Fruit fly (Drosophila melanogaster) whole organism, embryonic: Measurements from ENCODE around the gene Top3alpha.

Experiments
- Atf3 ChIP-seq: fragments of 200-800 bp; sonication (Bioruptor generic); optimal IDR thresholded peaks from 3 replicates; lab custom pipeline; 2016; ENCODE audit warnings: missing biosample characterization, missing genetic modification characterization
- Blimp-1 ChIP-seq: fragments of 200-800 bp; sonication (Bioruptor generic); optimal IDR thresholded peaks from 3 replicates; lab custom pipeline; 2018; ENCODE audit warnings: missing biosample characterization, missing genetic modification characterization, mild to moderate bottlenecking, moderate library complexity, missing genetic modification reagents
- CG10431 ChIP-seq: fragments of 200-800 bp; sonication (Bioruptor generic); optimal IDR thresholded peaks from 3 replicates; lab custom pipeline; 2018; ENCODE audit warnings: missing biosample characterization, mild to moderate bottlenecking, missing genetic modification characterization
- CG11456 ChIP-seq: fragments of 200-800 bp; sonication (Bioruptor generic); IDR thresholded peaks from 3 replicates; pipeline ENCODE4 v1.3.6; 2022; ENCODE audit warnings: missing biosample characterization, missing genetic modification characterization
- CG11504 ChIP-seq: fragments of 200-800 bp; sonication (Bioruptor generic); optimal IDR thresholded peaks from 3 replicates; lab custom pipeline; 2019; ENCODE audit warnings: missing biosample characterization, mild to moderate bottlenecking, missing genetic modification characterization, moderate library complexity
- CG1602 ChIP-seq: fragments of 200-800 bp; sonication (Bioruptor generic); optimal IDR thresholded peaks from 3 replicates; lab custom pipeline; 2016; ENCODE audit warnings: missing biosample characterization, missing genetic modification characterization
- CG16815 ChIP-seq: fragments of 200-800 bp; sonication (Bioruptor generic); optimal IDR thresholded peaks from 3 replicates; lab custom pipeline; 2017; ENCODE audit warnings: missing biosample characterization, mild to moderate bottlenecking, missing genetic modification characterization
- CG17612 ChIP-seq: fragments of 200-800 bp; sonication (Bioruptor generic); IDR thresholded peaks from 2 replicates; pipeline ENCODE4 v1.3.6; 2022; ENCODE audit warnings: missing biosample characterization, missing genetic modification characterization
- CG1792 ChIP-seq: fragments of 200-800 bp; sonication (Bioruptor generic); optimal IDR thresholded peaks from 2 replicates; lab custom pipeline; 2016; ENCODE audit warnings: missing biosample characterization, missing genetic modification characterization
- CG18262 ChIP-seq: fragments of 200-800 bp; optimal IDR thresholded peaks from 3 replicates; lab custom pipeline; 2019; ENCODE audit warnings: missing biosample characterization, mild to moderate bottlenecking, missing genetic modification characterization, moderate library complexity
- CG18619 ChIP-seq: fragments of 200-800 bp; sonication (Bioruptor generic); optimal IDR thresholded peaks from 3 replicates; lab custom pipeline; 2017; ENCODE audit warnings: missing biosample characterization, mild to moderate bottlenecking, missing genetic modification characterization
- CG2202 ChIP-seq: fragments of 200-800 bp; sonication (Bioruptor generic); optimal IDR thresholded peaks from 2 replicates; lab custom pipeline; 2018; ENCODE audit warnings: missing biosample characterization, mild to moderate bottlenecking, missing genetic modification characterization
- CG30020 ChIP-seq: fragments of 200-800 bp; optimal IDR thresholded peaks from 2 replicates; lab custom pipeline; 2019; ENCODE audit warnings: missing biosample characterization, mild to moderate bottlenecking, missing genetic modification characterization, moderate library complexity
- CG32772 ChIP-seq: fragments of 200-800 bp; sonication (Bioruptor generic); IDR thresholded peaks from 2 replicates; pipeline ENCODE4 v1.3.6; 2022; ENCODE audit warnings: missing biosample characterization, missing genetic modification characterization
- CG33213 ChIP-seq: fragments of 200-800 bp; sonication (Bioruptor generic); optimal IDR thresholded peaks from 3 replicates; lab custom pipeline; 2016; ENCODE audit warnings: missing biosample characterization, missing genetic modification characterization
- CG42726 ChIP-seq: fragments of 200-800 bp; sonication (Bioruptor generic); IDR thresholded peaks from 2 replicates; pipeline ENCODE4 v1.3.6; 2022; ENCODE audit warnings: missing biosample characterization, missing genetic modification characterization; ENCODE audit not compliant: partially characterized antibody
- CG6791 ChIP-seq: fragments of 200-800 bp; sonication (Bioruptor generic); IDR thresholded peaks from 3 replicates; pipeline ENCODE4 v1.3.6; 2022; ENCODE audit warnings: missing biosample characterization, missing genetic modification characterization; ENCODE audit not compliant: partially characterized antibody
- CG8290 ChIP-seq, 3 experiments: fragments of 200-800 bp; sonication (Bioruptor generic); optimal IDR thresholded peaks; 2 replicates each; lab custom pipeline; 2016 to 2019; ENCODE audit warnings: missing biosample characterization in 3 of 3, missing genetic modification characterization in 3 of 3, mild to moderate bottlenecking in 2 of 3, moderate library complexity in 1 of 3
- CG9797 ChIP-seq: fragments of 200-800 bp; sonication (Bioruptor generic); optimal IDR thresholded peaks from 3 replicates; lab custom pipeline; 2018; ENCODE audit warnings: missing biosample characterization, mild to moderate bottlenecking, missing genetic modification characterization
- CTCF ChIP-seq: fragments of 200-800 bp; sonication (Bioruptor generic); optimal IDR thresholded peaks from 2 replicates; lab custom pipeline; 2017; ENCODE audit warnings: missing biosample characterization, mild to moderate bottlenecking, missing genetic modification characterization, moderate library complexity
- Camta ChIP-seq: fragments of 200-800 bp; sonication (Bioruptor generic); optimal IDR thresholded peaks from 2 replicates; lab custom pipeline; 2016; ENCODE audit warnings: missing biosample characterization, missing genetic modification characterization
- D19B ChIP-seq: fragments of 200-800 bp; sonication (Bioruptor generic); optimal IDR thresholded peaks from 2 replicates; lab custom pipeline; 2017; ENCODE audit warnings: missing biosample characterization, mild to moderate bottlenecking, missing genetic modification characterization
- ERR ChIP-seq: fragments of 200-800 bp; sonication (Bioruptor generic); optimal IDR thresholded peaks from 2 replicates; lab custom pipeline; 2016; ENCODE audit warnings: missing biosample characterization, missing genetic modification characterization
- Elba2 ChIP-seq: fragments of 200-800 bp; sonication (Bioruptor generic); optimal IDR thresholded peaks from 3 replicates; lab custom pipeline; 2016; ENCODE audit warnings: missing biosample characterization, missing genetic modification characterization
- GATAe ChIP-seq: fragments of 200-800 bp; sonication (Bioruptor generic); conservative IDR thresholded peaks from 2 replicates; pipeline ENCODE4 v1.3.6; 2022; ENCODE audit warnings: missing biosample characterization, missing genetic modification characterization
- Hey ChIP-seq: fragments of 200-800 bp; sonication (Bioruptor generic); optimal IDR thresholded peaks from 3 replicates; lab custom pipeline; 2018; ENCODE audit warnings: missing biosample characterization, mild to moderate bottlenecking, missing genetic modification characterization
- Hr39 ChIP-seq: fragments of >200 bp; optimal IDR thresholded peaks from 2 replicates; lab custom pipeline; 2017
- Hr78 ChIP-seq, 2 experiments: fragments of 200-800 bp in 1 of 2; fragments of >200 bp in 1 of 2; sonication (Bioruptor generic) in 1 of 2; optimal IDR thresholded peaks; 2 replicates each; lab custom pipeline; 2017 to 2019; ENCODE audit warnings: missing biosample characterization in 2 of 2, missing genetic modification characterization in 2 of 2, mild to moderate bottlenecking in 1 of 2, moderate library complexity in 1 of 2
- Max ChIP-seq: fragments of 200-800 bp; sonication (Bioruptor generic); optimal IDR thresholded peaks from 2 replicates; lab custom pipeline; 2016; ENCODE audit warnings: missing biosample characterization, mild to moderate bottlenecking, missing genetic modification characterization
- Med ChIP-seq: fragments of 200-800 bp; sonication (Bioruptor generic); peaks from one replicate; lab custom pipeline; 2016; ENCODE audit warnings: missing biosample characterization, missing genetic modification characterization, mild to moderate bottlenecking, inconsistent platforms, moderate library complexity
- Myb ChIP-seq: fragments of 200-800 bp; sonication (Bioruptor generic); optimal IDR thresholded peaks from 2 replicates; lab custom pipeline; 2016; ENCODE audit warnings: missing biosample characterization, missing genetic modification characterization
- Nf-YA ChIP-seq: fragments of 200-800 bp; sonication (Bioruptor generic); IDR thresholded peaks from 2 replicates; pipeline ENCODE4 v1.3.6; 2022; ENCODE audit warnings: missing biosample characterization, missing genetic modification characterization
- Opbp ChIP-seq: fragments of 200-800 bp; sonication (Bioruptor generic); IDR thresholded peaks from 3 replicates; pipeline ENCODE4 v1.3.6; 2022; ENCODE audit warnings: missing biosample characterization, missing genetic modification characterization; ENCODE audit not compliant: partially characterized antibody
- Side ChIP-seq: fragments of 200-800 bp; sonication (Bioruptor generic); optimal IDR thresholded peaks from 2 replicates; lab custom pipeline; 2016; ENCODE audit warnings: missing biosample characterization, missing genetic modification characterization
- ato ChIP-seq: fragments of 200-800 bp; sonication (Bioruptor generic); IDR thresholded peaks from 2 replicates; pipeline ENCODE4 v1.3.6; 2022; ENCODE audit warnings: missing biosample characterization, missing genetic modification characterization; ENCODE audit not compliant: partially characterized antibody
- cwo ChIP-seq: fragments of 200-800 bp; sonication (Bioruptor generic); optimal IDR thresholded peaks from 3 replicates; lab custom pipeline; 2017; ENCODE audit warnings: missing biosample characterization, missing genetic modification characterization, mild to moderate bottlenecking, moderate library complexity, missing genetic modification reagents
- da ChIP-seq: fragments of 200-800 bp; sonication (Bioruptor generic); optimal IDR thresholded peaks from 2 replicates; lab custom pipeline; 2016; ENCODE audit warnings: missing biosample characterization, missing genetic modification characterization
- dati ChIP-seq: fragments of 200-800 bp; sonication (Bioruptor generic); IDR thresholded peaks from 2 replicates; pipeline ENCODE4 v1.3.6; 2022; ENCODE audit warnings: missing biosample characterization, missing genetic modification characterization
- gfzf ChIP-seq: fragments of 200-800 bp; sonication (Bioruptor generic); optimal IDR thresholded peaks from 2 replicates; lab custom pipeline; 2016; ENCODE audit warnings: missing biosample characterization, mild to moderate bottlenecking, missing genetic modification characterization, moderate library complexity
- grn ChIP-seq: fragments of 200-800 bp; sonication (Bioruptor generic); optimal IDR thresholded peaks from 3 replicates; lab custom pipeline; 2017; ENCODE audit warnings: missing biosample characterization, missing genetic modification characterization
- hkb ChIP-seq, 2 experiments: fragments of 200-800 bp in 1 of 2; fragments of >200 bp in 1 of 2; sonication (Bioruptor generic) in 1 of 2; IDR thresholded peaks in 1 of 2; optimal IDR thresholded peaks in 1 of 2; 2 replicates each; pipeline versions ENCODE4 v1.3.6 to Lab custom; 2017 to 2022; ENCODE audit warnings: missing biosample characterization in 1 of 2, missing genetic modification characterization in 1 of 2
- ind ChIP-seq: fragments of 200-800 bp; sonication (Bioruptor generic); optimal IDR thresholded peaks from 3 replicates; lab custom pipeline; 2016; ENCODE audit warnings: missing biosample characterization, missing genetic modification characterization
- nerfin-1 ChIP-seq: fragments of 200-800 bp; sonication (Bioruptor generic); optimal IDR thresholded peaks from 3 replicates; lab custom pipeline; 2019; ENCODE audit warnings: missing biosample characterization, mild to moderate bottlenecking, missing genetic modification characterization, moderate library complexity
- prd ChIP-seq, 3 experiments: fragments of >200 bp in 2 of 3; fragments of 200-800 bp in 1 of 3; sonication (Bioruptor generic) in 1 of 3; optimal IDR thresholded peaks in 2 of 3; IDR thresholded peaks in 1 of 3; 2 replicates in 2 of 3; 3 replicates in 1 of 3; pipeline versions ENCODE4 v1.3.6 to Lab custom; 2017 to 2022; ENCODE audit warnings: missing biosample characterization in 1 of 3, missing genetic modification characterization in 1 of 3
- slbo ChIP-seq: fragments of 200-800 bp; sonication (Bioruptor generic); IDR thresholded peaks from 2 replicates; pipeline ENCODE4 v1.3.6; 2022; ENCODE audit warnings: missing biosample characterization, missing genetic modification characterization
- slp2 ChIP-seq: fragments of 200-800 bp; sonication (Bioruptor generic); optimal IDR thresholded peaks from 2 replicates; lab custom pipeline; 2016; ENCODE audit warnings: missing biosample characterization, missing genetic modification characterization
- sna ChIP-seq: fragments of 200-800 bp; sonication (Bioruptor generic); IDR thresholded peaks from 2 replicates; pipeline ENCODE4 v1.3.6; 2022; ENCODE audit warnings: missing biosample characterization, missing genetic modification characterization; ENCODE audit not compliant: partially characterized antibody
- sqz ChIP-seq: fragments of 200-800 bp; sonication (Bioruptor generic); optimal IDR thresholded peaks from 3 replicates; lab custom pipeline; 2018; ENCODE audit warnings: missing biosample characterization, mild to moderate bottlenecking, missing genetic modification characterization
- sr ChIP-seq: fragments of 200-800 bp; sonication (Bioruptor generic); IDR thresholded peaks from 3 replicates; pipeline ENCODE4 v1.3.6; 2022; ENCODE audit warnings: missing biosample characterization, missing genetic modification characterization
- ttk ChIP-seq: fragments of 200-800 bp; sonication (Bioruptor generic); IDR thresholded peaks from 2 replicates; pipeline ENCODE4 v2.1.2; 2022; ENCODE audit warnings: missing biosample characterization, missing genetic modification characterization

Top3alpha gene

dm6 chr2L:19528308-19528707, 30.3 kb downstream of the Top3alpha start (continued):
- TF ChIP-seq gfzf (GFP tag; lab: Kevin White, UChicago) = no peak
- TF ChIP-seq nerfin-1 (tag; lab: Kevin White, UChicago) = peak; percentile 71
- peak; percentile 93 for TF ChIP-seq CG1792 (GFP tag; lab: Kevin White, UChicago)
- TF ChIP-seq CG18619 (GFP tag; lab: Kevin White, UChicago) = peak; percentile 95
- TF ChIP-seq CG17612 (GFP tag; lab: Robert Waterston, UW) = peak; percentile 90
- peak; percentile 89 for TF ChIP-seq slp2 (GFP tag; lab: Kevin White, UChicago)
- TF ChIP-seq CTCF (GFP tag; lab: Kevin White, UChicago) = peak; percentile 45
- peak; percentile 87 for TF ChIP-seq Nf-YA (GFP tag; lab: Robert Waterston, UW)
- peak; percentile 49 for TF ChIP-seq CG2202 (tag; lab: Kevin White, UChicago)
- TF ChIP-seq prd (optimal IDR thresholded peaks at IDR 0.05; lab: Kevin White, UChicago) = no peak
- peak; percentile 96 for TF ChIP-seq prd (GFP tag; IDR thresholded peaks at IDR 0.05; lab: Robert Waterston, UW)
- peak; percentile 85 for TF ChIP-seq CG1602 (GFP tag; lab: Kevin White, UChicago)
- peak in 1 of 2 experiments; percentile 50 for TF ChIP-seq Hr78 (GFP tag; optimal IDR thresholded peaks at IDR 0.05; lab: Kevin White, UChicago)
- peak; percentile 94 for TF ChIP-seq Side (GFP tag; lab: Kevin White, UChicago)
- TF ChIP-seq sna (GFP tag; lab: Robert Waterston, UW) = no peak
- peak; percentile 39 for TF ChIP-seq CG30020 (tag; lab: Kevin White, UChicago)
- TF ChIP-seq sr (GFP tag; lab: Robert Waterston, UW) = peak; percentile 65; the same call in 1 of the 3 replicates
- TF ChIP-seq CG6791 (GFP tag; lab: Robert Waterston, UW) = no peak
- peak; percentile 93 for TF ChIP-seq CG32772 (GFP tag; lab: Robert Waterston, UW)
- TF ChIP-seq D19B (GFP tag; lab: Kevin White, UChicago) = peak; percentile 93
- TF ChIP-seq Blimp-1 = peak; percentile 82
- TF ChIP-seq Myb (GFP tag; lab: Kevin White, UChicago) = peak; percentile 87
- peak; percentile 15 for TF ChIP-seq CG10431 (GFP tag; lab: Kevin White, UChicago)
- peak; percentile 24 for TF ChIP-seq CG8290 (GFP tag; optimal IDR thresholded peaks at IDR 0.05; lab: Kevin White, UChicago)
- TF ChIP-seq CG8290 (tag; optimal IDR thresholded peaks at IDR 0.05; lab: Kevin White, UChicago) = peak in 1 of 2 experiments; percentile 97
- peak; percentile 85 for TF ChIP-seq CG16815
- TF ChIP-seq da (GFP tag; lab: Kevin White, UChicago) = peak; percentile 78
- TF ChIP-seq sqz = no peak
- TF ChIP-seq CG11504 (tag; lab: Kevin White, UChicago) = peak; percentile 93
- TF ChIP-seq ttk (GFP tag; lab: Robert Waterston, UW) = peak; percentile 84
- TF ChIP-seq Camta (GFP tag; lab: Kevin White, UChicago) = peak; percentile 92
- TF ChIP-seq dati (GFP tag; lab: Robert Waterston, UW) = peak; percentile 84
- no peak for TF ChIP-seq Elba2 (GFP tag; lab: Kevin White, UChicago)
- TF ChIP-seq grn (GFP tag; lab: Kevin White, UChicago) = peak; percentile 35
- TF ChIP-seq cwo (GFP tag; lab: Kevin White, UChicago) = peak; percentile 97
- no peak for TF ChIP-seq Hr39
- peak; percentile 81 for TF ChIP-seq Hey
- peak; percentile 83 for TF ChIP-seq CG18262 (tag; lab: Kevin White, UChicago)
- peak; percentile 96 for TF ChIP-seq ERR (GFP tag; lab: Kevin White, UChicago)
- peak; percentile 96 for TF ChIP-seq ind
- TF ChIP-seq CG9797 = no peak
- no peak for TF ChIP-seq hkb (optimal IDR thresholded peaks at IDR 0.05; lab: Kevin White, UChicago)
- peak; percentile 97 for TF ChIP-seq hkb (GFP tag; IDR thresholded peaks at IDR 0.05; lab: Robert Waterston, UW)
- TF ChIP-seq Med = peak; percentile 100
- TF ChIP-seq Opbp (GFP tag; lab: Robert Waterston, UW) = no peak
- no peak for TF ChIP-seq ato (GFP tag; lab: Robert Waterston, UW)
- TF ChIP-seq CG11456 (GFP tag; lab: Robert Waterston, UW) = peak; percentile 98
- TF ChIP-seq Max (GFP tag; lab: Kevin White, UChicago) = peak; percentile 94
- TF ChIP-seq slbo (GFP tag; lab: Robert Waterston, UW) = peak; percentile 99
- TF ChIP-seq Atf3 (GFP tag; lab: Kevin White, UChicago) = peak; percentile 85
- peak; percentile 94 for TF ChIP-seq CG33213 (GFP tag; lab: Kevin White, UChicago)
- TF ChIP-seq GATAe (GFP tag; lab: Robert Waterston, UW) = peak; percentile 95
- no peak for TF ChIP-seq CG42726 (GFP tag; lab: Robert Waterston, UW)
